Fruit fly (Drosophila melanogaster): ENCODE measurements around the gene Tim9a.
A peak's percentile ranks its signal among the peaks of the same experiment; 100 is the strongest.

Tim9a gene

dm6 chrX:13384583-13385342 lies at the start of gene Tim9a, which contains the start of gene Rbp1-like (continued):
- TF ChIP-seq sna (GFP tag; IDR thresholded peaks at IDR 0.05; ENCODE audit: partially characterized antibody) (peak; percentile 62; the same call in 1 of the 2 replicates), HLH4C (GFP tag; IDR thresholded peaks at IDR 0.05; ENCODE audit: partially characterized antibody) (peak; percentile 72)

dm6 chrX:13337454-13337853 lies 47.6 kb upstream of the Tim9a start, which contains the start of gene RpS15Aa:
Gene RpS15Aa (minus strand): TSS chrX:13337705.
- TF ChIP-seq oc (tag; optimal IDR thresholded peaks at IDR 0.05) (peak; percentile 12), Mad (GFP tag; optimal IDR thresholded peaks at IDR 0.05) (peak; percentile 81), E2f2 (GFP tag; IDR thresholded peaks at IDR 0.05) (peak; percentile 33), ken (GFP tag; IDR thresholded peaks at IDR 0.05) (peak; percentile 86), vvl (GFP tag; IDR thresholded peaks at IDR 0.05) (peak; percentile 91), CG10565 (GFP tag; optimal IDR thresholded peaks at IDR 0.05) (peak; percentile 14), pnt (GFP tag; optimal IDR thresholded peaks at IDR 0.05) (peak; percentile 28), CG2678 (tag; optimal IDR thresholded peaks at IDR 0.05) (peak; percentile 51), ewg (GFP tag; optimal IDR thresholded peaks at IDR 0.05) (peak; percentile 65), Ravus (GFP tag; IDR thresholded peaks at IDR 0.05) (no peak; the same call in 1 of the 2 replicates), BtbVII (GFP tag; optimal IDR thresholded peaks at IDR 0.05) (peak; percentile 69), Myb (GFP tag; optimal IDR thresholded peaks at IDR 0.05) (peak; percentile 90), sug (tag; optimal IDR thresholded peaks at IDR 0.05) (peak; percentile 59), CG43689 (GFP tag; IDR thresholded peaks at IDR 0.05) (no peak; the same call in none of the 2 replicates), Kr (GFP tag; optimal IDR thresholded peaks at IDR 0.05) (peak; percentile 68), CG15514 (GFP tag; optimal IDR thresholded peaks at IDR 0.05) (peak; percentile 84), NC2α (GFP tag; optimal IDR thresholded peaks at IDR 0.05) (peak; percentile 45), Dfd (GFP tag; optimal IDR thresholded peaks at IDR 0.05) (no peak), dpn (GFP tag; optimal IDR thresholded peaks at IDR 0.05) (peak; percentile 34 to 79), CG32767 (GFP tag; IDR thresholded peaks at IDR 0.05) (peak; percentile 41; the same call in 1 of the 2 replicates), dimm (GFP tag; IDR thresholded peaks at IDR 0.05) (peak; percentile 56), eve (GFP tag; optimal IDR thresholded peaks at IDR 0.05) (no peak), zf30C (GFP tag; optimal IDR thresholded peaks at IDR 0.05) (peak; percentile 15), CG4854 (GFP tag; optimal IDR thresholded peaks at IDR 0.05) (no peak), Oaz (GFP tag; IDR thresholded peaks at IDR 0.05) (peak; percentile 54), bab2 (GFP tag; optimal IDR thresholded peaks at IDR 0.05) (peak; percentile 10), cato (GFP tag; optimal IDR thresholded peaks at IDR 0.05; ENCODE audit: borderline replicate concordance) (peak; percentile 34), Hr51 (GFP tag; optimal IDR thresholded peaks at IDR 0.05) (peak; percentile 34 to 67), Atf6 (GFP tag; IDR thresholded peaks at IDR 0.05) (peak; percentile 69), vnd (GFP tag; IDR thresholded peaks at IDR 0.05; ENCODE audit: partially characterized antibody) (peak; percentile 32; the same call in 1 of the 3 replicates), Hr3 (GFP tag; optimal IDR thresholded peaks at IDR 0.05) (peak; percentile 34), klu (GFP tag; IDR thresholded peaks at IDR 0.05) (no peak), wdn (GFP tag; IDR thresholded peaks at IDR 0.05) (peak; percentile 57; the same call in 1 of the 2 replicates), CG17802 (tag; optimal IDR thresholded peaks at IDR 0.05) (peak; percentile 69), CG1233 (GFP tag; optimal IDR thresholded peaks at IDR 0.05) (peak; percentile 79), gsb (GFP tag; IDR thresholded peaks at IDR 0.05) (peak; percentile 47; the same call in 1 of the 2 replicates), tll (GFP tag; optimal IDR thresholded peaks at IDR 0.05) (no peak), onecut (GFP tag; IDR thresholded peaks at IDR 0.05) (peak; percentile 79), br (optimal IDR thresholded peaks at IDR 0.05) (no peak), CG15011 (GFP tag; optimal IDR thresholded peaks at IDR 0.05) (peak; percentile 68), CG14965 (GFP tag; optimal IDR thresholded peaks at IDR 0.05; ENCODE audit: borderline replicate concordance) (peak; percentile 53), B-H1 (GFP tag; IDR thresholded peaks at IDR 0.05) (peak; percentile 41; the same call in 2 of the 3 replicates), CG12219 (GFP tag; optimal IDR thresholded peaks at IDR 0.05) (peak; percentile 66), gcm2 (GFP tag; optimal IDR thresholded peaks at IDR 0.05) (peak; percentile 35), CG6654 (GFP tag; optimal IDR thresholded peaks at IDR 0.05) (peak; percentile 44)
